Fruit fly (Drosophila melanogaster) whole organism, embryonic: ENCODE data around the gene CG3097.

Experiments
- Atf-2 ChIP-seq: fragments of 200-800 bp; sonication (Bioruptor generic); optimal IDR thresholded peaks from 2 replicates; lab custom pipeline; 2016; ENCODE audit warnings: missing biosample characterization, missing genetic modification characterization
- Atf3 ChIP-seq: fragments of 200-800 bp; sonication (Bioruptor generic); optimal IDR thresholded peaks from 3 replicates; lab custom pipeline; 2016; ENCODE audit warnings: missing biosample characterization, missing genetic modification characterization
- C15 ChIP-seq: fragments of 200-800 bp; sonication (Bioruptor generic); IDR thresholded peaks from 3 replicates; pipeline ENCODE4 v1.3.6; 2022; ENCODE audit warnings: missing biosample characterization, missing genetic modification characterization
- CG11093 ChIP-seq: fragments of 200-800 bp; sonication (Bioruptor generic); IDR thresholded peaks from 3 replicates; pipeline ENCODE4 v1.3.6; 2022; ENCODE audit warnings: missing biosample characterization, missing genetic modification characterization
- CG13296 ChIP-seq: fragments of 200-800 bp; sonication (Bioruptor generic); optimal IDR thresholded peaks from 3 replicates; lab custom pipeline; 2018; ENCODE audit warnings: missing biosample characterization, mild to moderate bottlenecking, missing genetic modification characterization
- CG13775 ChIP-seq: fragments of 200-800 bp; sonication (Bioruptor generic); optimal IDR thresholded peaks from 3 replicates; lab custom pipeline; 2017; ENCODE audit warnings: missing biosample characterization, mild to moderate bottlenecking, missing genetic modification characterization
- CG14014 ChIP-seq: fragments of 200-800 bp; sonication (Bioruptor generic); IDR thresholded peaks from 2 replicates; pipeline ENCODE4 v1.3.6; 2022; ENCODE audit warnings: missing biosample characterization, missing genetic modification characterization
- CG15073 ChIP-seq: fragments of 200-800 bp; sonication (Bioruptor generic); optimal IDR thresholded peaks from 2 replicates; lab custom pipeline; 2016; ENCODE audit warnings: missing biosample characterization, missing genetic modification characterization
- CG16813 ChIP-seq: fragments of 200-800 bp; sonication (Bioruptor generic); IDR thresholded peaks from 3 replicates; pipeline ENCODE4 v1.3.6; 2022; ENCODE audit warnings: missing biosample characterization, missing genetic modification characterization; ENCODE audit not compliant: partially characterized antibody
- CG17612 ChIP-seq: fragments of 200-800 bp; sonication (Bioruptor generic); IDR thresholded peaks from 2 replicates; pipeline ENCODE4 v1.3.6; 2022; ENCODE audit warnings: missing biosample characterization, missing genetic modification characterization
- CG1832 ChIP-seq: fragments of 200-800 bp; sonication (Bioruptor generic); optimal IDR thresholded peaks from 2 replicates; lab custom pipeline; 2017; ENCODE audit warnings: missing biosample characterization, mild to moderate bottlenecking, missing genetic modification characterization, inconsistent platforms
- CG2129 ChIP-seq: fragments of 200-800 bp; sonication (Bioruptor generic); IDR thresholded peaks from 2 replicates; pipeline ENCODE4 v1.3.6; 2022; ENCODE audit warnings: missing biosample characterization, missing genetic modification characterization; ENCODE audit not compliant: partially characterized antibody
- CG3281 ChIP-seq: fragments of 200-800 bp; sonication (Bioruptor generic); optimal IDR thresholded peaks from 3 replicates; lab custom pipeline; 2017; ENCODE audit warnings: missing biosample characterization, mild to moderate bottlenecking, missing genetic modification characterization
- CG34422 ChIP-seq: fragments of 200-800 bp; sonication (Bioruptor generic); IDR thresholded peaks from 3 replicates; pipeline ENCODE4 v1.3.6; 2022; ENCODE audit warnings: missing biosample characterization, missing genetic modification characterization
- CG3726 ChIP-seq: fragments of 200-800 bp; sonication (Bioruptor generic); IDR thresholded peaks from 3 replicates; pipeline ENCODE4, ENCODE4 v1.3.6; 2022; ENCODE audit warnings: missing biosample characterization, missing genetic modification characterization
- CG4360 ChIP-seq: fragments of 200-800 bp; sonication (Bioruptor generic); IDR thresholded peaks from 2 replicates; pipeline ENCODE4 v1.3.6; 2022; ENCODE audit warnings: missing biosample characterization, missing genetic modification characterization
- CG6765 ChIP-seq: fragments of 200-800 bp; sonication (Bioruptor generic); optimal IDR thresholded peaks from 3 replicates; lab custom pipeline; 2017; ENCODE audit warnings: missing biosample characterization, mild to moderate bottlenecking, missing genetic modification characterization
- CG7556 ChIP-seq: fragments of 200-800 bp; sonication (Bioruptor generic); optimal IDR thresholded peaks from 2 replicates; lab custom pipeline; 2017; ENCODE audit warnings: missing biosample characterization, mild to moderate bottlenecking, missing genetic modification characterization
- Drgx ChIP-seq: fragments of 200-800 bp; sonication (Bioruptor generic); IDR thresholded peaks from 2 replicates; pipeline ENCODE4 v1.3.6; 2022; ENCODE audit warnings: missing biosample characterization, missing genetic modification characterization
- E2f2 ChIP-seq: fragments of 200-800 bp; sonication (Bioruptor generic); IDR thresholded peaks from 2 replicates; pipeline ENCODE4 v1.3.6; 2022; ENCODE audit warnings: missing biosample characterization, missing genetic modification characterization
- Hey ChIP-seq: fragments of 200-800 bp; sonication (Bioruptor generic); optimal IDR thresholded peaks from 3 replicates; lab custom pipeline; 2018; ENCODE audit warnings: missing biosample characterization, mild to moderate bottlenecking, missing genetic modification characterization
- MESR4 ChIP-seq: fragments of 200-800 bp; sonication (Bioruptor generic); optimal IDR thresholded peaks from 2 replicates; lab custom pipeline; 2018; ENCODE audit warnings: missing biosample characterization, mild to moderate bottlenecking, missing genetic modification characterization, moderate library complexity
- Mad ChIP-seq: fragments of 200-800 bp; sonication (Bioruptor generic); optimal IDR thresholded peaks from 2 replicates; lab custom pipeline; 2016; ENCODE audit warnings: missing biosample characterization, missing genetic modification characterization
- Max ChIP-seq: fragments of 200-800 bp; sonication (Bioruptor generic); optimal IDR thresholded peaks from 2 replicates; lab custom pipeline; 2016; ENCODE audit warnings: missing biosample characterization, mild to moderate bottlenecking, missing genetic modification characterization
- Med ChIP-seq: fragments of 200-800 bp; sonication (Bioruptor generic); peaks from one replicate; lab custom pipeline; 2016; ENCODE audit warnings: missing biosample characterization, missing genetic modification characterization, mild to moderate bottlenecking, inconsistent platforms, moderate library complexity
- Rfx ChIP-seq: fragments of 200-800 bp; sonication (Bioruptor generic); IDR thresholded peaks from 2 replicates; pipeline ENCODE4 v1.3.6; 2022; ENCODE audit warnings: missing biosample characterization, missing genetic modification characterization
- Usf ChIP-seq: fragments of 200-800 bp; sonication (Bioruptor generic); optimal IDR thresholded peaks from 2 replicates; lab custom pipeline; 2017; ENCODE audit warnings: missing genotype, missing biosample characterization, missing genetic modification characterization
- Xbp1 ChIP-seq: fragments of 200-800 bp; sonication (Bioruptor generic); optimal IDR thresholded peaks from 3 replicates; lab custom pipeline; 2016; ENCODE audit warnings: missing biosample characterization, mild to moderate bottlenecking, missing genetic modification characterization
- Xrp1 ChIP-seq: fragments of 200-800 bp; sonication (Bioruptor generic); IDR thresholded peaks from 2 replicates; pipeline ENCODE4 v1.3.6; 2022; ENCODE audit warnings: missing biosample characterization, missing genetic modification characterization
- az2 ChIP-seq: fragments of 200-800 bp; sonication (Bioruptor generic); optimal IDR thresholded peaks from 3 replicates; lab custom pipeline; 2016; ENCODE audit warnings: missing biosample characterization, missing genetic modification characterization
- chinmo ChIP-seq: fragments of 200-800 bp; sonication (Bioruptor generic); IDR thresholded peaks from 4 replicates; pipeline ENCODE4 v1.3.6; 2022; ENCODE audit warnings: missing biosample characterization, missing genetic modification characterization; ENCODE audit not compliant: partially characterized antibody
- ci ChIP-seq: fragments of 200-800 bp; sonication (Bioruptor generic); IDR thresholded peaks from 3 replicates; pipeline ENCODE4 v1.3.6; 2022; ENCODE audit warnings: missing biosample characterization, missing genetic modification characterization
- fru ChIP-seq: fragments of >200 bp; optimal IDR thresholded peaks from 2 replicates; lab custom pipeline; 2017
- gce ChIP-seq: fragments of 200-800 bp; sonication (Bioruptor generic); IDR thresholded peaks from 3 replicates; pipeline ENCODE4 v1.3.6; 2022; ENCODE audit warnings: missing biosample characterization, missing genetic modification characterization
- gem ChIP-seq: fragments of 200-800 bp; sonication (Bioruptor generic); optimal IDR thresholded peaks from 2 replicates; lab custom pipeline; 2019; ENCODE audit warnings: missing biosample characterization, mild to moderate bottlenecking, missing genetic modification characterization, moderate library complexity
- grn ChIP-seq: fragments of 200-800 bp; sonication (Bioruptor generic); optimal IDR thresholded peaks from 3 replicates; lab custom pipeline; 2017; ENCODE audit warnings: missing biosample characterization, missing genetic modification characterization
- gt ChIP-seq: fragments of 200-800 bp; sonication (Bioruptor generic); IDR thresholded peaks from 2 replicates; pipeline ENCODE4 v1.3.6; 2022; ENCODE audit warnings: missing biosample characterization, missing genetic modification characterization
- oc ChIP-seq: fragments of 200-800 bp; sonication (Bioruptor generic); optimal IDR thresholded peaks from 2 replicates; lab custom pipeline; 2018; ENCODE audit warnings: missing biosample characterization, mild to moderate bottlenecking, missing genetic modification characterization, moderate library complexity
- peb ChIP-seq: fragments of 200-800 bp; sonication (Bioruptor generic); IDR thresholded peaks from 2 replicates; pipeline ENCODE4 v1.3.6; 2022; ENCODE audit warnings: missing biosample characterization, missing genetic modification characterization
- pnt ChIP-seq: fragments of 200-800 bp; sonication (Bioruptor generic); optimal IDR thresholded peaks from 3 replicates; lab custom pipeline; 2016; ENCODE audit warnings: missing biosample characterization, missing genetic modification characterization
- pros ChIP-seq: fragments of 200-800 bp; sonication (Bioruptor generic); optimal IDR thresholded peaks from 3 replicates; lab custom pipeline; 2019; ENCODE audit warnings: missing biosample characterization, mild to moderate bottlenecking, missing genetic modification characterization, moderate library complexity
- row ChIP-seq: fragments of 200-800 bp; sonication (Bioruptor generic); IDR thresholded peaks from 3 replicates; pipeline ENCODE4 v1.3.6; 2022; ENCODE audit warnings: missing biosample characterization, missing genetic modification characterization
- run ChIP-seq: fragments of 200-800 bp; sonication (Bioruptor generic); optimal IDR thresholded peaks from 3 replicates; lab custom pipeline; 2018; ENCODE audit warnings: missing biosample characterization, mild to moderate bottlenecking, missing genetic modification characterization
- scrt ChIP-seq: fragments of 200-800 bp; sonication (Bioruptor generic); optimal IDR thresholded peaks from 2 replicates; lab custom pipeline; 2018; ENCODE audit warnings: missing biosample characterization, mild to moderate bottlenecking, missing genetic modification characterization, moderate library complexity
- sim ChIP-seq: fragments of 200-800 bp; sonication (Bioruptor generic); IDR thresholded peaks from 2 replicates; pipeline ENCODE4 v1.3.6; 2022; ENCODE audit warnings: missing biosample characterization, missing genetic modification characterization
- sima ChIP-seq: fragments of 200-800 bp; sonication (Bioruptor generic); optimal IDR thresholded peaks from 2 replicates; lab custom pipeline; 2016; ENCODE audit warnings: missing biosample characterization, missing genetic modification characterization
- sug ChIP-seq: fragments of 200-800 bp; optimal IDR thresholded peaks from 2 replicates; lab custom pipeline; 2019; ENCODE audit warnings: missing biosample characterization, mild to moderate bottlenecking, missing genetic modification characterization, moderate library complexity
- tio ChIP-seq: fragments of 200-800 bp; sonication (Bioruptor generic); optimal IDR thresholded peaks from 2 replicates; lab custom pipeline; 2017; ENCODE audit warnings: missing biosample characterization, missing genetic modification characterization, inconsistent platforms
- yki ChIP-seq: fragments of >200 bp; optimal IDR thresholded peaks from 3 replicates; lab custom pipeline; 2018
- z ChIP-seq: fragments of 200-800 bp; sonication (Bioruptor generic); IDR thresholded peaks from 3 replicates; pipeline ENCODE4 v1.3.6; 2022; ENCODE audit warnings: missing biosample characterization, missing genetic modification characterization
- zf30C ChIP-seq: fragments of 200-800 bp; sonication (Bioruptor generic); optimal IDR thresholded peaks from 3 replicates; lab custom pipeline; 2018; ENCODE audit warnings: missing biosample characterization, mild to moderate bottlenecking, missing genetic modification characterization

Gene CG3097

dm6 chrX:5789187-5789586 is 18.6 kb upstream of the CG3097 start, which contains the start of gene CG15767:
Gene CG15767, plus strand, starts transcription at chrX:5789487.
- TF ChIP-seq Atf3 (GFP tag; lab: Kevin White, UChicago), result no peak
- TF ChIP-seq Max (GFP tag; lab: Kevin White, UChicago), result no peak
- TF ChIP-seq fru (lab: Kevin White, UChicago), result no peak
- no peak for TF ChIP-seq CG17612 (GFP tag; lab: Robert Waterston, UW)
- no peak for TF ChIP-seq C15 (GFP tag; lab: Robert Waterston, UW)
- no peak for TF ChIP-seq CG16813 (GFP tag; lab: Robert Waterston, UW)
- TF ChIP-seq CG3281 (GFP tag; lab: Kevin White, UChicago), result no peak
- TF ChIP-seq run (tag; lab: Kevin White, UChicago), result no peak
- TF ChIP-seq chinmo (GFP tag; lab: Robert Waterston, UW), result no peak
- TF ChIP-seq CG14014, result no peak

DNA sequence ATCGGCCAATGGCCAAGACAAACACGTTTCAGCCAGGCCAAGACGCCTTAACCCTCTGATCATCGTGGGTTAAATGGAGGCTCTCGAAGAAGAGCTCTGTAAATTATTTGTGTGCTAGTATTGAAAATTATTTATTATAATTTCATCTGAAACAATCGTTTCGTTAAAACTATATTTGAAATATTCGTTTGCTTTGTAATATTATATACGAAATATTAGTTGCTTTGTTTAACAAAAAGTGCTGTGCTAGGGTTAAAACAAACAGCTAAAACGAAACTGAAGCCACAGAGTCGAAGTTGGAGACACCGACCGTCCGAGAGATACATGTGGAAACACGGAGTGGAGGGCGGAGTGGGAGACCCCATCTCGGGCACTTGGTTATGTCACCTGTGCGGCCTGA is 16.0 kb upstream of the CG3097 start:
- no peak for TF ChIP-seq CG34422 (GFP tag; lab: Robert Waterston, UW)
- no peak for TF ChIP-seq CG3726 (GFP tag; lab: Robert Waterston, UW)
- TF ChIP-seq MESR4 (GFP tag; lab: Kevin White, UChicago), result no peak
- TF ChIP-seq sima (GFP tag; lab: Kevin White, UChicago), result no peak
- no peak for TF ChIP-seq CG4360 (GFP tag; lab: Robert Waterston, UW)
- TF ChIP-seq sim (GFP tag; lab: Robert Waterston, UW), result no peak
- no peak for TF ChIP-seq zf30C
- TF ChIP-seq tio, result no peak
- peak; percentile 34; the same call in 1 of the 2 replicates for TF ChIP-seq Xrp1 (GFP tag; lab: Robert Waterston, UW)
- no peak for TF ChIP-seq Usf (GFP tag; lab: Kevin White, UChicago)
- no peak for TF ChIP-seq sug
- TF ChIP-seq grn (GFP tag; lab: Kevin White, UChicago), result no peak
- no peak for TF ChIP-seq gt (GFP tag; lab: Robert Waterston, UW)
- 0 out of 2 replicates have a peak, but pooled peaks have one; percentile 21 for TF ChIP-seq Rfx
- no peak for TF ChIP-seq CG13296 (GFP tag; lab: Kevin White, UChicago)
- TF ChIP-seq Hey (tag; lab: Kevin White, UChicago), result no peak
- no peak for TF ChIP-seq Atf-2 (GFP tag; lab: Kevin White, UChicago)
- no peak for TF ChIP-seq scrt
- peak; percentile 38 for TF ChIP-seq pros
- no peak for TF ChIP-seq peb (GFP tag; lab: Robert Waterston, UW)
- no peak for TF ChIP-seq CG6765 (GFP tag; lab: Kevin White, UChicago)
- no peak for TF ChIP-seq CG2129 (GFP tag; lab: Robert Waterston, UW)
- peak; percentile 44; the same call in 2 of the 3 replicates for TF ChIP-seq ci
- TF ChIP-seq Drgx (GFP tag; lab: Robert Waterston, UW), result peak; percentile 89
- TF ChIP-seq z, result no peak
- peak; percentile 41 for TF ChIP-seq Med (GFP tag; lab: Kevin White, UChicago)
- no peak for TF ChIP-seq CG11093 (GFP tag; lab: Robert Waterston, UW)
- peak; percentile 15; the same call in 1 of the 2 replicates for TF ChIP-seq E2f2 (GFP tag; lab: Robert Waterston, UW)
- peak; percentile 65 for TF ChIP-seq gem (tag; lab: Kevin White, UChicago)
- TF ChIP-seq row (GFP tag; lab: Robert Waterston, UW), result no peak
- TF ChIP-seq CG1832 (GFP tag; lab: Kevin White, UChicago), result no peak
- TF ChIP-seq CG7556 (GFP tag; lab: Kevin White, UChicago), result peak; percentile 46
- TF ChIP-seq CG13775 (GFP tag; lab: Kevin White, UChicago), result no peak
- peak; percentile 33 for TF ChIP-seq oc (tag; lab: Kevin White, UChicago)
- TF ChIP-seq CG15073 (GFP tag; lab: Kevin White, UChicago), result no peak
- TF ChIP-seq Xbp1 (GFP tag; lab: Kevin White, UChicago), result peak; percentile 7
- TF ChIP-seq az2 (GFP tag; lab: Kevin White, UChicago), result no peak
- no peak for TF ChIP-seq yki
- TF ChIP-seq Mad (GFP tag; lab: Kevin White, UChicago), result no peak
- no peak for TF ChIP-seq pnt (GFP tag; lab: Kevin White, UChicago)
- no peak for TF ChIP-seq gce (GFP tag; lab: Robert Waterston, UW)
